Worm (Caenorhabditis elegans) whole organism, L4 larva: ENCODE results near the gene ssp-36.

Experiments
- F49E8.2 ChIP-seq: sonication (generic microtip); optimal IDR thresholded peaks from 2 replicates; lab custom pipeline; 2016; ENCODE audit warnings: missing compliant biosample characterization, mild to moderate bottlenecking, missing genetic modification characterization, borderline replicate concordance
- R02D3.7 ChIP-seq: fragments of 150-350 bp; sonication (generic microtip); optimal IDR thresholded peaks from 3 replicates; lab custom pipeline; 2014; ENCODE audit warnings: missing biosample characterization, missing genetic modification characterization
- T20F7.1 ChIP-seq: fragments of 200-800 bp; sonication (Bioruptor generic); optimal IDR thresholded peaks from 2 replicates; lab custom pipeline; 2018; ENCODE audit warnings: mild to moderate bottlenecking, missing genetic modification characterization, missing compliant biosample characterization
- ces-1 ChIP-seq: fragments of 150-350 bp; sonication (generic microtip); optimal IDR thresholded peaks from 4 replicates; lab custom pipeline; 2014; ENCODE audit warnings: missing biosample characterization, missing genetic modification reagents, missing genetic modification characterization
- cey-2 ChIP-seq: sonication (generic microtip); optimal IDR thresholded peaks from 3 replicates; lab custom pipeline; 2017; ENCODE audit warnings: missing genetic modification characterization, mild to moderate bottlenecking, missing compliant biosample characterization, antibody characterized with exemption, borderline replicate concordance; ENCODE audit not compliant: insufficient read depth
- madf-9 ChIP-seq: fragments of 200-800 bp; sonication (Bioruptor generic); conservative IDR thresholded peaks from 2 replicates; pipeline ENCODE4 v1.3.6; 2022; ENCODE audit warnings: missing genetic modification reagents, missing genetic modification characterization, missing compliant biosample characterization
- nhr-237 ChIP-seq: sonication (generic microtip); optimal IDR thresholded peaks from 2 replicates; lab custom pipeline; 2017; ENCODE audit warnings: missing biosample characterization, missing genetic modification characterization
- nhr-6 ChIP-seq: fragments of 150-350 bp; optimal IDR thresholded peaks from 2 replicates; lab custom pipeline; 2014; ENCODE audit warnings: missing biosample characterization, missing genetic modification characterization
- nhr-77 ChIP-seq: fragments of 150-350 bp; optimal IDR thresholded peaks from 2 replicates; lab custom pipeline; 2014; ENCODE audit warnings: missing biosample characterization, missing genetic modification characterization
- php-3 ChIP-seq: fragments of 200-800 bp; sonication (Bioruptor generic); IDR thresholded peaks from 2 replicates; pipeline ENCODE4 v1.3.6; 2022; ENCODE audit warnings: missing genetic modification reagents, missing genetic modification characterization, missing compliant biosample characterization
- snpc-4 ChIP-seq: fragments of 150-350 bp; optimal IDR thresholded peaks from 2 replicates; lab custom pipeline; 2014; ENCODE audit warnings: missing biosample characterization, missing genetic modification characterization
- spr-1 ChIP-seq: sonication (generic microtip); optimal IDR thresholded peaks from 2 replicates; lab custom pipeline; 2016; ENCODE audit warnings: mild to moderate bottlenecking, missing genetic modification characterization, missing compliant biosample characterization
- unc-130 ChIP-seq: sonication (generic microtip); optimal IDR thresholded peaks from 2 replicates; lab custom pipeline; 2016; ENCODE audit warnings: missing genetic modification reagents, missing genetic modification characterization, missing compliant biosample characterization
- ztf-11 ChIP-seq: fragments of 150-350 bp; optimal IDR thresholded peaks from 2 replicates; lab custom pipeline; 2014; ENCODE audit warnings: missing biosample characterization, missing genetic modification characterization

DNA sequence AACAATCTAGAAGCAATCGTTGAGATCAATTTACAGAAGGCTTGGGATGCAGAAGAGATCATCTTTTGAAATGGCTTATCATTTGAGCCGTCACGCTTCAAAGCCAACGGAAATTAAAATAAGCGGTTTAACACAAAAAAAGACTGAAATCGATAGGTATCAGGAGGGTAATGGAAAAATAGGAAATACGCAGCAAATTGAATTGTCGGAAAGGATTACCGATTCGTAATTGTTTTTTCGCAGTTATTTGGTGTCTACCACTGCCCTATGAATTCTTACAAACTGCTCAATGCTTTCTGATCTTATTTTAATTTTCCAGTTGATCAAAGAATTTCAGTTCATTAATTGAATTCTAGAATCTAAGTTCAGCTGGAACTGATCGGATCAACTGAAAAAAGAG is 45.3 kb upstream of the ssp-36 start:
- TF ChIP-seq madf-9 (GFP tag; lab: Robert Waterston, UW): no peak
- no peak for TF ChIP-seq nhr-237 (tag; lab: Kevin White, UChicago)
- no peak for TF ChIP-seq T20F7.1 (GFP tag; lab: Kevin White, UChicago)
- TF ChIP-seq ztf-11 (tag; lab: Kevin White, UChicago): no peak
- TF ChIP-seq F49E8.2: no peak
- TF ChIP-seq nhr-77 (tag; lab: Kevin White, UChicago): no peak
- TF ChIP-seq nhr-6 (tag; lab: Kevin White, UChicago): no peak
- no peak for TF ChIP-seq php-3 (GFP tag; lab: Robert Waterston, UW)
- TF ChIP-seq unc-130 (GFP tag; lab: Kevin White, UChicago): no peak
- TF ChIP-seq R02D3.7: no peak
- no peak for TF ChIP-seq snpc-4
- TF ChIP-seq spr-1 (tag; lab: Kevin White, UChicago): no peak
- TF ChIP-seq ces-1 (GFP tag; lab: Kevin White, UChicago): no peak
- no peak for TF ChIP-seq cey-2
